Worm (Caenorhabditis elegans): ENCODE data around the gene K09B3.1.

- TF ChIP-seq him-1 (tag; optimal IDR thresholded peaks at IDR 0.05) (no peak), dao-5 (tag; optimal IDR thresholded peaks at IDR 0.05) (no peak)
Observed at ce11 chrIV:3814553-3815258, 20.2 kb downstream of the K09B3.1 start.
